Worm (Caenorhabditis elegans) whole organism, L4/young adult: ENCODE measurements around the gene twk-5.

Experiments
- W03F9.2 ChIP-seq: fragments of 150-350 bp; optimal IDR thresholded peaks from 2 replicates; lab custom pipeline; 2014; ENCODE audit warnings: missing biosample characterization, missing genetic modification characterization
- him-1 ChIP-seq: sonication (generic microtip); optimal IDR thresholded peaks from 2 replicates; lab custom pipeline; 2016; ENCODE audit warnings: missing genotype, missing genetic modification reagents, missing genetic modification characterization, missing compliant biosample characterization

- TF ChIP-seq him-1, result no peak
- no peak for TF ChIP-seq W03F9.2 (tag; lab: Kevin White, UChicago)
Observed at ce11 chrII:11500198-11500597, 15.1 kb upstream of the twk-5 start, which contains the start of gene B0334.20.
